Worm (Caenorhabditis elegans) whole organism, early embryonic: ENCODE results near the gene F43D2.7.

Source experiments
- B0310.2 ChIP-seq: sonication (generic microtip); optimal IDR thresholded peaks from 2 replicates; lab custom pipeline; 2016; ENCODE audit warnings: mild to moderate bottlenecking, missing genetic modification characterization, missing compliant biosample characterization
- ama-1 ChIP-seq: fragments of 150-350 bp; optimal IDR thresholded peaks from 2 replicates; lab custom pipeline; 2014
- hnd-1 ChIP-seq: sonication (generic microtip); optimal IDR thresholded peaks from 2 replicates; lab custom pipeline; 2016; ENCODE audit warnings: missing genetic modification characterization, missing compliant biosample characterization

- TF ChIP-seq ama-1 (lab: Kevin White, UChicago) (no peak), B0310.2 (tag; lab: Kevin White, UChicago) (no peak), hnd-1 (no peak)
Observed at ce11 chrV:14620311-14620710, 19.7 kb downstream of the F43D2.7 start.
